Worm (Caenorhabditis elegans): ENCODE measurements around the gene T11G6.5.

Gene T11G6.5

ce11 chrIV:10842705-10843364 lies at the start of gene T11G6.5:
Gene T11G6.5 (minus strand): TSS chrIV:10842755.
- no peak for TF ChIP-seq ztf-23 (GFP tag; IDR thresholded peaks at IDR 0.05)
- no peak for TF ChIP-seq klf-2 (GFP tag; conservative IDR thresholded peaks at IDR 0.05)
- no peak for TF ChIP-seq tab-1 (GFP tag; IDR thresholded peaks at IDR 0.05)

ce11 chrIV:10891993-10892392 lies 49.4 kb upstream of the T11G6.5 start, which contains the start of gene srlf-12:
Gene srlf-12 (minus strand): TSS chrIV:10892093.
- no peak for TF ChIP-seq klf-2 (GFP tag; conservative IDR thresholded peaks at IDR 0.05)
- no peak for TF ChIP-seq cog-1 (tag; optimal IDR thresholded peaks at IDR 0.05)
- TF ChIP-seq ztf-29 (GFP tag; IDR thresholded peaks at IDR 0.05), result no peak
- no peak for TF ChIP-seq T22C8.4 (GFP tag; IDR thresholded peaks at IDR 0.05)
- no peak for TF ChIP-seq ref-1 (GFP tag; conservative IDR thresholded peaks at IDR 0.05)
- no peak for TF ChIP-seq flt-1 (GFP tag; IDR thresholded peaks at IDR 0.05)
- no peak for TF ChIP-seq tab-1 (GFP tag; IDR thresholded peaks at IDR 0.05)
- no peak for TF ChIP-seq ztf-23 (GFP tag; IDR thresholded peaks at IDR 0.05)
- no peak for TF ChIP-seq med-1 (GFP tag; optimal IDR thresholded peaks at IDR 0.05; ENCODE audit: insufficient read depth)

DNA sequence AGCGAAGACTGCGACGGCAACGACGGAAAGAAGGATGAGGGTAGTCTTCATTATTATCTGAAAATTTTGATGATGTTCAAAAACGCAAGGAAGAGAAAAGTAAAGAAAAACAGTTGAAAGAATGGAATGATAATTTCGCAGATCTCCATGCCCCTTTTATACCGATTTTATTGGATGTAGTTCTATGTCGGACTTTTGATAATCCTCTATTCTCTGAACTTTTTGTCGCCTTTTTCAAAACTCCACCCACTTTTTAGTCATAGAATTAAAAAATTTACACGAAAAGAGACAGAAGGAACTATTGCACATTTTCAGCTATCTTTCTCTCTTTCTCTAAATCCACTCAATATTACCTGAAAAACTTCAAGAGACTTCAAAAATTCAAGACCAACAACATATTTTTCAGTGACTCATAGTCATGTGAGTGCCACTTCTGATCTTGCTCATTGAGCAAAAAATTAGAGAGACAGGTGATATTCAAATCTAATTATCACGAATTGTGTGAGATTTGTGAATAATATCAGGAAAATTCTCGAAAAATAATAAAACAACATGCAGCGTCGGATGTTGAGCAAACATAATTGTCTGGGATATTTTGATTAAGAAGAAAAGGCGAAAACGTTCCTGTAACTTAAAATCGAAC lies 47.4 kb upstream of the T11G6.5 start, which contains the start of gene F13E9.15:
F13E9.15 (minus strand) TSS at position 51 of the 643 bp plus-strand sequence.
- TF ChIP-seq klf-2 (GFP tag; conservative IDR thresholded peaks at IDR 0.05) (no peak), med-1 (GFP tag; optimal IDR thresholded peaks at IDR 0.05; ENCODE audit: insufficient read depth) (no peak), ref-1 (GFP tag; conservative IDR thresholded peaks at IDR 0.05) (no peak), cog-1 (tag; optimal IDR thresholded peaks at IDR 0.05) (no peak), tab-1 (GFP tag; IDR thresholded peaks at IDR 0.05) (no peak), flt-1 (GFP tag; IDR thresholded peaks at IDR 0.05) (no peak), ztf-23 (GFP tag; IDR thresholded peaks at IDR 0.05) (no peak), T22C8.4 (GFP tag; IDR thresholded peaks at IDR 0.05) (no peak), ztf-29 (GFP tag; IDR thresholded peaks at IDR 0.05) (no peak)

DNA sequence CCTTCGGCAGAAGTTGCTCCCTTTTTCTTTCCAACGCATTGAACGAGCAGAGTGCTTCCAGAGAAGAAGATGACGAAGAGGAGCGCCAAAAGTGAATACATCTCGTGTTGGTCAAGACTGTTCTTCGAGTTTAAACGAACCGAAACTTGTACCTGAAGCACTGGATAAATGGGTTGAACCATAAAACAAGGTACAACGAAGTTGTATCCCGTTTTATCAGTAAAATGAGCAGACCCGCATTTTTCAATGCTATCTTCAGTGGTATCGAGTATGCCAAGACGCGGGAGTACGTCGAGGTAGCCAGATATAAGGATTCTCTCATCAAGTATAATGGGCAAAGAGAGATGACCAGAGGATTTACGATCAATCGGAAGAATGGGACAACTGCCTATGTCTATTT lies 44.7 kb upstream of the T11G6.5 start, which contains the start of gene F13E9.16:
F13E9.16 (minus strand) TSS at position 101 of the 400 bp plus-strand sequence.
- TF ChIP-seq T22C8.4 (GFP tag; IDR thresholded peaks at IDR 0.05), result no peak
- TF ChIP-seq tab-1 (GFP tag; IDR thresholded peaks at IDR 0.05), result no peak
- TF ChIP-seq ztf-23 (GFP tag; IDR thresholded peaks at IDR 0.05), result no peak
- no peak for TF ChIP-seq flt-1 (GFP tag; IDR thresholded peaks at IDR 0.05)
- no peak for TF ChIP-seq ref-1 (GFP tag; conservative IDR thresholded peaks at IDR 0.05)
- no peak for TF ChIP-seq klf-2 (GFP tag; conservative IDR thresholded peaks at IDR 0.05)
- no peak for TF ChIP-seq cog-1 (tag; optimal IDR thresholded peaks at IDR 0.05)
- TF ChIP-seq med-1 (GFP tag; optimal IDR thresholded peaks at IDR 0.05; ENCODE audit: insufficient read depth), result no peak
- TF ChIP-seq ztf-29 (GFP tag; IDR thresholded peaks at IDR 0.05), result no peak

ce11 chrIV:10885915-10886314 lies 43.4 kb upstream of the T11G6.5 start, which contains the start of gene srlf-11:
Gene srlf-11 (minus strand): TSS chrIV:10886015.
- TF ChIP-seq T22C8.4 (GFP tag; IDR thresholded peaks at IDR 0.05), result no peak
- no peak for TF ChIP-seq klf-2 (GFP tag; conservative IDR thresholded peaks at IDR 0.05)
- TF ChIP-seq med-1 (GFP tag; optimal IDR thresholded peaks at IDR 0.05; ENCODE audit: insufficient read depth), result no peak
- no peak for TF ChIP-seq tab-1 (GFP tag; IDR thresholded peaks at IDR 0.05)
- no peak for TF ChIP-seq ref-1 (GFP tag; conservative IDR thresholded peaks at IDR 0.05)
- no peak for TF ChIP-seq cog-1 (tag; optimal IDR thresholded peaks at IDR 0.05)
- TF ChIP-seq flt-1 (GFP tag; IDR thresholded peaks at IDR 0.05), result no peak
- no peak for TF ChIP-seq ztf-29 (GFP tag; IDR thresholded peaks at IDR 0.05)

- TF ChIP-seq tab-1 (GFP tag; IDR thresholded peaks at IDR 0.05) (no peak), flt-1 (GFP tag; IDR thresholded peaks at IDR 0.05) (no peak), T22C8.4 (GFP tag; IDR thresholded peaks at IDR 0.05) (no peak), ztf-23 (GFP tag; IDR thresholded peaks at IDR 0.05) (no peak), ztf-29 (GFP tag; IDR thresholded peaks at IDR 0.05) (no peak), cog-1 (tag; optimal IDR thresholded peaks at IDR 0.05) (no peak), med-1 (GFP tag; optimal IDR thresholded peaks at IDR 0.05; ENCODE audit: insufficient read depth) (no peak), klf-2 (GFP tag; conservative IDR thresholded peaks at IDR 0.05) (no peak), ref-1 (GFP tag; conservative IDR thresholded peaks at IDR 0.05) (no peak)
Observed at ce11 chrIV:10884263-10884662, 41.7 kb upstream of the T11G6.5 start, which contains the start of gene F13E9.5. Gene F13E9.5 (minus strand): TSS chrIV:10884363.

ce11 chrIV:10881230-10881629 lies 38.7 kb upstream of the T11G6.5 start, which contains the start of gene F13E9.13:
Gene F13E9.13 (plus strand): TSS chrIV:10881546.
- TF ChIP-seq T22C8.4 (GFP tag; IDR thresholded peaks at IDR 0.05), result no peak
- no peak for TF ChIP-seq ztf-23 (GFP tag; IDR thresholded peaks at IDR 0.05)
- no peak for TF ChIP-seq ref-1 (GFP tag; conservative IDR thresholded peaks at IDR 0.05)
- no peak for TF ChIP-seq klf-2 (GFP tag; conservative IDR thresholded peaks at IDR 0.05)
- no peak for TF ChIP-seq tab-1 (GFP tag; IDR thresholded peaks at IDR 0.05)
- no peak for TF ChIP-seq flt-1 (GFP tag; IDR thresholded peaks at IDR 0.05)
- TF ChIP-seq ztf-29 (GFP tag; IDR thresholded peaks at IDR 0.05), result no peak
- no peak for TF ChIP-seq cog-1 (tag; optimal IDR thresholded peaks at IDR 0.05)
- TF ChIP-seq med-1 (GFP tag; optimal IDR thresholded peaks at IDR 0.05; ENCODE audit: insufficient read depth), result no peak

- TF ChIP-seq ref-1 (GFP tag; conservative IDR thresholded peaks at IDR 0.05) (no peak), flt-1 (GFP tag; IDR thresholded peaks at IDR 0.05) (no peak), med-1 (GFP tag; optimal IDR thresholded peaks at IDR 0.05; ENCODE audit: insufficient read depth) (no peak), ztf-23 (GFP tag; IDR thresholded peaks at IDR 0.05) (no peak), tab-1 (GFP tag; IDR thresholded peaks at IDR 0.05) (no peak)
Observed at ce11 chrIV:10880264-10880663, 37.7 kb upstream of the T11G6.5 start, which contains the start of gene fipr-15. Gene fipr-15 (plus strand): TSS chrIV:10880564.

ce11 chrIV:10879542-10879941 lies 37.0 kb upstream of the T11G6.5 start, which contains the start of gene sdz-13:
Gene sdz-13 (minus strand): TSS chrIV:10879642.
- TF ChIP-seq ref-1 (GFP tag; conservative IDR thresholded peaks at IDR 0.05) (no peak), ztf-29 (GFP tag; IDR thresholded peaks at IDR 0.05) (no peak), cog-1 (tag; optimal IDR thresholded peaks at IDR 0.05) (no peak), T22C8.4 (GFP tag; IDR thresholded peaks at IDR 0.05) (no peak), klf-2 (GFP tag; conservative IDR thresholded peaks at IDR 0.05) (no peak), ztf-23 (GFP tag; IDR thresholded peaks at IDR 0.05) (no peak), flt-1 (GFP tag; IDR thresholded peaks at IDR 0.05) (no peak)
